Worm (Caenorhabditis elegans) whole organism, early embryonic: ENCODE data around the gene pros-1.

Experiments used
- B0310.2 ChIP-seq: sonication (generic microtip); optimal IDR thresholded peaks from 2 replicates; lab custom pipeline; 2016; ENCODE audit warnings: mild to moderate bottlenecking, missing genetic modification characterization, missing compliant biosample characterization
- hmbx-1 ChIP-seq: sonication (generic microtip); optimal IDR thresholded peaks from 2 replicates; lab custom pipeline; 2016; ENCODE audit warnings: mild to moderate bottlenecking, missing genetic modification characterization, missing compliant biosample characterization

- TF ChIP-seq hmbx-1 (tag; lab: Kevin White, UChicago) (no peak), B0310.2 (no peak)
Measured at ce11 chrIII:8051838-8052237, 15.3 kb upstream of the pros-1 start.
